Fruit fly (Drosophila melanogaster) whole organism, embryonic: Measurements from ENCODE around the gene Csp.

ENCODE experiments used
- Awh ChIP-seq: fragments of 200-800 bp; sonication (Bioruptor generic); IDR thresholded peaks from 2 replicates; pipeline ENCODE4, ENCODE4 v1.3.6; 2022; ENCODE audit warnings: missing biosample characterization, missing genetic modification characterization
- B-H2 ChIP-seq: fragments of 200-800 bp; sonication (Bioruptor generic); optimal IDR thresholded peaks from 2 replicates; lab custom pipeline; 2018; ENCODE audit warnings: missing biosample characterization, mild to moderate bottlenecking, missing genetic modification characterization
- CG10209 ChIP-seq: fragments of 200-800 bp; sonication (Bioruptor generic); optimal IDR thresholded peaks from 3 replicates; lab custom pipeline; 2017; ENCODE audit warnings: missing biosample characterization, mild to moderate bottlenecking, missing genetic modification characterization, missing genetic modification reagents
- CG10565 ChIP-seq: fragments of 200-800 bp; sonication (Bioruptor generic); optimal IDR thresholded peaks from 3 replicates; lab custom pipeline; 2016; ENCODE audit warnings: missing biosample characterization, mild to moderate bottlenecking, missing genetic modification characterization
- CG11695 ChIP-seq: fragments of 200-800 bp; sonication (Bioruptor generic); IDR thresholded peaks from 3 replicates; pipeline ENCODE4 v1.3.6; 2022; ENCODE audit warnings: missing biosample characterization, missing genetic modification characterization
- CG11723 ChIP-seq: fragments of 200-800 bp; sonication (Bioruptor generic); optimal IDR thresholded peaks from 2 replicates; lab custom pipeline; 2017; ENCODE audit warnings: missing biosample characterization, mild to moderate bottlenecking, missing genetic modification characterization
- CG12219 ChIP-seq: fragments of 200-800 bp; sonication (Bioruptor generic); optimal IDR thresholded peaks from 3 replicates; lab custom pipeline; 2018; ENCODE audit warnings: missing biosample characterization, mild to moderate bottlenecking, missing genetic modification characterization
- CG12942 ChIP-seq: fragments of 200-800 bp; sonication (Bioruptor generic); optimal IDR thresholded peaks from 3 replicates; lab custom pipeline; 2016; ENCODE audit warnings: missing biosample characterization, missing genetic modification characterization
- CG16813 ChIP-seq: fragments of 200-800 bp; sonication (Bioruptor generic); IDR thresholded peaks from 3 replicates; pipeline ENCODE4 v1.3.6; 2022; ENCODE audit warnings: missing biosample characterization, missing genetic modification characterization; ENCODE audit not compliant: partially characterized antibody
- CG17912 ChIP-seq: fragments of 200-800 bp; sonication (Bioruptor generic); optimal IDR thresholded peaks from 2 replicates; lab custom pipeline; 2018; ENCODE audit warnings: missing biosample characterization, mild to moderate bottlenecking, missing genetic modification characterization
- CG18011 ChIP-seq: fragments of 200-800 bp; sonication (Bioruptor generic); optimal IDR thresholded peaks from 2 replicates; lab custom pipeline; 2017; ENCODE audit warnings: missing biosample characterization, missing genetic modification characterization, mild to moderate bottlenecking, moderate library complexity, missing genotype
- CG2889 ChIP-seq: fragments of 200-800 bp; sonication (Bioruptor generic); IDR thresholded peaks from 3 replicates; pipeline ENCODE4 v1.3.6; 2022; ENCODE audit warnings: missing biosample characterization, missing genetic modification characterization
- CG7357 ChIP-seq: fragments of 200-800 bp; sonication (Bioruptor generic); IDR thresholded peaks from 3 replicates; pipeline ENCODE4 v1.3.6; 2022; ENCODE audit warnings: missing biosample characterization, missing genetic modification characterization
- CG9727 ChIP-seq: fragments of 200-800 bp; sonication (Bioruptor generic); optimal IDR thresholded peaks from 3 replicates; lab custom pipeline; 2017; ENCODE audit warnings: missing biosample characterization, mild to moderate bottlenecking, missing genetic modification characterization
- CTCF ChIP-seq: fragments of 200-800 bp; sonication (Bioruptor generic); optimal IDR thresholded peaks from 2 replicates; lab custom pipeline; 2017; ENCODE audit warnings: missing biosample characterization, mild to moderate bottlenecking, missing genetic modification characterization, moderate library complexity
- CrebB ChIP-seq: fragments of 200-800 bp; sonication (Bioruptor generic); optimal IDR thresholded peaks from 3 replicates; lab custom pipeline; 2018; ENCODE audit warnings: missing biosample characterization, mild to moderate bottlenecking, missing genetic modification characterization
- Deaf1 ChIP-seq: fragments of 200-800 bp; optimal IDR thresholded peaks from 3 replicates; lab custom pipeline; 2019; ENCODE audit warnings: missing biosample characterization, mild to moderate bottlenecking, missing genetic modification characterization, moderate library complexity
- HLH54F ChIP-seq: fragments of 200-800 bp; sonication (Bioruptor generic); optimal IDR thresholded peaks from 3 replicates; lab custom pipeline; 2016; ENCODE audit warnings: missing biosample characterization, missing genetic modification characterization
- Hmr ChIP-seq: fragments of 200-800 bp; sonication (Bioruptor generic); optimal IDR thresholded peaks from 3 replicates; lab custom pipeline; 2017; ENCODE audit warnings: mild to moderate bottlenecking, missing biosample characterization, missing genetic modification reagents, missing genetic modification characterization
- Jarid2 ChIP-seq: fragments of 200-800 bp; sonication (Bioruptor generic); optimal IDR thresholded peaks from 3 replicates; lab custom pipeline; 2017; ENCODE audit warnings: mild to moderate bottlenecking, missing biosample characterization, missing genetic modification reagents, missing genetic modification characterization
- Lpt ChIP-seq: fragments of >200 bp; optimal IDR thresholded peaks from 2 replicates; lab custom pipeline; 2018; ENCODE audit warnings: missing biosample characterization, missing genetic modification characterization
- Med ChIP-seq: fragments of 200-800 bp; sonication (Bioruptor generic); peaks from one replicate; lab custom pipeline; 2016; ENCODE audit warnings: missing biosample characterization, missing genetic modification characterization, mild to moderate bottlenecking, inconsistent platforms, moderate library complexity
- Sox100B ChIP-seq: fragments of 200-800 bp; sonication (Bioruptor generic); optimal IDR thresholded peaks from 3 replicates; lab custom pipeline; 2018; ENCODE audit warnings: missing biosample characterization, mild to moderate bottlenecking, missing genetic modification characterization
- Ssrp ChIP-seq: fragments of 200-800 bp; sonication (Bioruptor generic); optimal IDR thresholded peaks from 2 replicates; lab custom pipeline; 2018; ENCODE audit warnings: missing biosample characterization, mild to moderate bottlenecking, missing genetic modification characterization, moderate library complexity
- ac ChIP-seq: fragments of 200-800 bp; sonication (Bioruptor generic); optimal IDR thresholded peaks from 3 replicates; lab custom pipeline; 2017; ENCODE audit warnings: missing biosample characterization, mild to moderate bottlenecking, missing genetic modification characterization
- bcd ChIP-seq: fragments of 200-800 bp; sonication (Bioruptor generic); optimal IDR thresholded peaks from 2 replicates; lab custom pipeline; 2017; ENCODE audit warnings: missing biosample characterization, mild to moderate bottlenecking, missing genetic modification characterization
- bsh ChIP-seq, 2 experiments: fragments of 200-800 bp; sonication (Bioruptor generic); optimal IDR thresholded peaks; 2 replicates each; lab custom pipeline; 2017 to 2018; ENCODE audit warnings: mild to moderate bottlenecking in 2 of 2, missing biosample characterization in 2 of 2, missing genetic modification characterization in 2 of 2, moderate library complexity in 1 of 2
- caup ChIP-seq: fragments of 200-800 bp; sonication (Bioruptor generic); optimal IDR thresholded peaks from 3 replicates; lab custom pipeline; 2017; ENCODE audit warnings: missing biosample characterization, mild to moderate bottlenecking, missing genetic modification characterization, moderate library complexity; ENCODE audit not compliant: severe bottlenecking
- cg ChIP-seq: fragments of 200-800 bp; sonication (Bioruptor generic); optimal IDR thresholded peaks from 3 replicates; lab custom pipeline; 2019; ENCODE audit warnings: missing biosample characterization, mild to moderate bottlenecking, missing genetic modification characterization, moderate library complexity
- corto ChIP-seq: fragments of 200-800 bp; sonication (Bioruptor generic); optimal IDR thresholded peaks from 2 replicates; lab custom pipeline; 2016; ENCODE audit warnings: missing biosample characterization, mild to moderate bottlenecking, missing genetic modification characterization, moderate library complexity
- dimm ChIP-seq: fragments of 200-800 bp; sonication (Bioruptor generic); IDR thresholded peaks from 2 replicates; pipeline ENCODE4 v1.3.6; 2022; ENCODE audit warnings: missing biosample characterization, missing genetic modification characterization
- dysf ChIP-seq: fragments of 200-800 bp; sonication (Bioruptor generic); IDR thresholded peaks from 3 replicates; pipeline ENCODE4 v1.3.6; 2022; ENCODE audit warnings: missing biosample characterization, missing genetic modification characterization
- ems ChIP-seq: fragments of 200-800 bp; sonication (Bioruptor generic); optimal IDR thresholded peaks from 3 replicates; lab custom pipeline; 2016; ENCODE audit warnings: missing biosample characterization, missing genetic modification characterization
- ewg ChIP-seq: fragments of 200-800 bp; sonication (Bioruptor generic); optimal IDR thresholded peaks from 3 replicates; lab custom pipeline; 2017; ENCODE audit warnings: mild to moderate bottlenecking, missing biosample characterization, missing genetic modification reagents, missing genetic modification characterization
- fd64A ChIP-seq: fragments of 200-800 bp; sonication (Bioruptor generic); optimal IDR thresholded peaks from 3 replicates; lab custom pipeline; 2018; ENCODE audit warnings: missing biosample characterization, mild to moderate bottlenecking, missing genetic modification characterization
- jigr1 ChIP-seq: fragments of 200-800 bp; sonication (Bioruptor generic); IDR thresholded peaks from 3 replicates; pipeline ENCODE4 v1.3.6; 2022; ENCODE audit warnings: missing biosample characterization, missing genetic modification characterization
- maf-S ChIP-seq: fragments of 200-800 bp; sonication (Bioruptor generic); optimal IDR thresholded peaks from 2 replicates; lab custom pipeline; 2016; ENCODE audit warnings: missing biosample characterization, missing genetic modification characterization
- nerfin-1 ChIP-seq: fragments of 200-800 bp; sonication (Bioruptor generic); optimal IDR thresholded peaks from 3 replicates; lab custom pipeline; 2019; ENCODE audit warnings: missing biosample characterization, mild to moderate bottlenecking, missing genetic modification characterization, moderate library complexity
- oc ChIP-seq: fragments of 200-800 bp; sonication (Bioruptor generic); optimal IDR thresholded peaks from 2 replicates; lab custom pipeline; 2018; ENCODE audit warnings: missing biosample characterization, mild to moderate bottlenecking, missing genetic modification characterization, moderate library complexity
- pros ChIP-seq: fragments of 200-800 bp; sonication (Bioruptor generic); optimal IDR thresholded peaks from 3 replicates; lab custom pipeline; 2019; ENCODE audit warnings: missing biosample characterization, mild to moderate bottlenecking, missing genetic modification characterization, moderate library complexity
- sc ChIP-seq, 3 experiments: fragments of >200 bp in 2 of 3; fragments of 200-800 bp in 1 of 3; sonication (Bioruptor generic) in 1 of 3; optimal IDR thresholded peaks; 2 replicates in 2 of 3; 3 replicates in 1 of 3; lab custom pipeline; 2017; ENCODE audit warnings: mild to moderate bottlenecking in 1 of 3, missing biosample characterization in 1 of 3, missing genetic modification characterization in 1 of 3, missing genetic modification reagents in 1 of 3
- sim ChIP-seq: fragments of 200-800 bp; sonication (Bioruptor generic); IDR thresholded peaks from 2 replicates; pipeline ENCODE4 v1.3.6; 2022; ENCODE audit warnings: missing biosample characterization, missing genetic modification characterization
- slp2 ChIP-seq: fragments of 200-800 bp; sonication (Bioruptor generic); optimal IDR thresholded peaks from 2 replicates; lab custom pipeline; 2016; ENCODE audit warnings: missing biosample characterization, missing genetic modification characterization
- sqz ChIP-seq: fragments of 200-800 bp; sonication (Bioruptor generic); optimal IDR thresholded peaks from 3 replicates; lab custom pipeline; 2018; ENCODE audit warnings: missing biosample characterization, mild to moderate bottlenecking, missing genetic modification characterization
- stc ChIP-seq: fragments of 200-800 bp; sonication (Bioruptor generic); IDR thresholded peaks from 2 replicates; pipeline ENCODE4 v1.3.6; 2022; ENCODE audit warnings: missing biosample characterization, missing genetic modification characterization
- tgo ChIP-seq: fragments of 200-800 bp; sonication (Bioruptor generic); IDR thresholded peaks from 3 replicates; pipeline ENCODE4 v1.3.6; 2022; ENCODE audit warnings: missing biosample characterization, missing genetic modification characterization
- trh ChIP-seq: fragments of 200-800 bp; sonication (Bioruptor generic); optimal IDR thresholded peaks from 2 replicates; lab custom pipeline; 2016; ENCODE audit warnings: missing biosample characterization, missing genetic modification characterization
- zf30C ChIP-seq: fragments of 200-800 bp; sonication (Bioruptor generic); optimal IDR thresholded peaks from 3 replicates; lab custom pipeline; 2018; ENCODE audit warnings: missing biosample characterization, mild to moderate bottlenecking, missing genetic modification characterization

The Csp gene

dm6 chr3L:22287994-22288766, 21.0 kb downstream of the Csp start, which contains the start of the genes Hem and IleRS (continued):
- TF ChIP-seq CG12942 (GFP tag; lab: Kevin White, UChicago) (peak; percentile 91), B-H2 (GFP tag; lab: Kevin White, UChicago) (peak; percentile 87), Lpt (no peak), pros (GFP tag; lab: Kevin White, UChicago) (no peak), ac (GFP tag; lab: Kevin White, UChicago) (peak; percentile 69), CG7357 (GFP tag; lab: Robert Waterston, UW) (peak; percentile 66; the same call in 1 of the 3 replicates), CG12219 (GFP tag; lab: Kevin White, UChicago) (peak; percentile 71), CG11695 (GFP tag; lab: Robert Waterston, UW) (peak; percentile 91), bcd (GFP tag; lab: Kevin White, UChicago) (peak; percentile 92), sc (optimal IDR thresholded peaks at IDR 0.05; lab: Kevin White, UChicago) (no peak), sc (GFP tag; optimal IDR thresholded peaks at IDR 0.05; lab: Kevin White, UChicago) (peak; percentile 90), stc (GFP tag; lab: Robert Waterston, UW) (peak; percentile 88), CG18011 (GFP tag; lab: Kevin White, UChicago) (peak; percentile 78), CTCF (peak; percentile 53), CG9727 (GFP tag; lab: Kevin White, UChicago) (peak; percentile 97), CG16813 (peak; percentile 73), CrebB (tag; lab: Kevin White, UChicago) (peak; percentile 75), sim (GFP tag; lab: Robert Waterston, UW) (peak; percentile 81; the same call in 1 of the 2 replicates), dimm (GFP tag; lab: Robert Waterston, UW) (peak; percentile 57), CG10209 (GFP tag; lab: Kevin White, UChicago) (peak; percentile 91), dysf (GFP tag; lab: Robert Waterston, UW) (peak; percentile 93), Awh (peak; percentile 82), ems (peak; percentile 62), Jarid2 (GFP tag; lab: Kevin White, UChicago) (peak; percentile 57), sqz (no peak), trh (peak; percentile 88), cg (GFP tag; lab: Kevin White, UChicago) (no peak), caup (peak; percentile 89), Sox100B (no peak), fd64A (no peak), tgo (GFP tag; lab: Robert Waterston, UW) (peak; percentile 90), ewg (GFP tag; lab: Kevin White, UChicago) (peak; percentile 84), oc (tag; lab: Kevin White, UChicago) (peak; percentile 78), Ssrp (tag; lab: Kevin White, UChicago) (peak; percentile 94), zf30C (GFP tag; lab: Kevin White, UChicago) (peak; percentile 97), corto (GFP tag; lab: Kevin White, UChicago) (peak; percentile 39), HLH54F (GFP tag; lab: Kevin White, UChicago) (peak; percentile 79), maf-S (peak; percentile 73), jigr1 (peak; percentile 68; the same call in 2 of the 3 replicates), nerfin-1 (tag; lab: Kevin White, UChicago) (peak; percentile 87), bsh (GFP tag; optimal IDR thresholded peaks at IDR 0.05; lab: Kevin White, UChicago) (peak in 1 of 2 experiments; percentile 94), CG17912 (GFP tag; lab: Kevin White, UChicago) (peak; percentile 69), CG10565 (GFP tag; lab: Kevin White, UChicago) (peak; percentile 47), Med (GFP tag; lab: Kevin White, UChicago) (peak; percentile 96), Deaf1 (tag; lab: Kevin White, UChicago) (no peak), CG11723 (GFP tag; lab: Kevin White, UChicago) (peak; percentile 75), slp2 (GFP tag; lab: Kevin White, UChicago) (peak; percentile 79), Hmr (GFP tag; lab: Kevin White, UChicago) (peak; percentile 91), CG2889 (GFP tag; lab: Robert Waterston, UW) (peak; percentile 86)
